Fruit fly (Drosophila melanogaster): ENCODE measurements around the gene CG14260.
A peak's percentile ranks its signal among the peaks of the same experiment; 100 is the strongest.

CG14260 gene

dm6 chr3R:27265330-27265729 lies at the start of gene CG14260, which contains the start of gene CG14262:
Gene CG14260, plus strand, starts transcription at chr3R:27265457.
Gene CG14262, minus strand, starts transcription at chr3R:27265430.
- TF ChIP-seq CG3919 (GFP tag; optimal IDR thresholded peaks at IDR 0.05) (no peak), Sox14 (GFP tag; optimal IDR thresholded peaks at IDR 0.05) (no peak), Hr4 (GFP tag; optimal IDR thresholded peaks at IDR 0.05) (no peak), Gug (GFP tag; IDR thresholded peaks at IDR 0.05) (no peak), CG6792 (GFP tag; optimal IDR thresholded peaks at IDR 0.05) (no peak), vri (GFP tag; optimal IDR thresholded peaks at IDR 0.05) (no peak), CG15336 (GFP tag; IDR thresholded peaks at IDR 0.05) (no peak), svp (GFP tag) (no peak), lz (GFP tag; optimal IDR thresholded peaks at IDR 0.05) (no peak), CG11902 (GFP tag; optimal IDR thresholded peaks at IDR 0.05) (no peak), CG6808 (GFP tag; optimal IDR thresholded peaks at IDR 0.05) (no peak), Eip75B (GFP tag; optimal IDR thresholded peaks at IDR 0.05) (no peak)

- peak; percentile 36; the same call in 2 of the 3 replicates for TF ChIP-seq CG6163 (GFP tag; IDR thresholded peaks at IDR 0.05)
- TF ChIP-seq dac (GFP tag; optimal IDR thresholded peaks at IDR 0.05): no peak
- peak; percentile 48 for TF ChIP-seq cyc (GFP tag; optimal IDR thresholded peaks at IDR 0.05)
- peak; percentile 45 for TF ChIP-seq Hr39 (GFP tag; optimal IDR thresholded peaks at IDR 0.05)
- TF ChIP-seq ss (GFP tag; optimal IDR thresholded peaks at IDR 0.05): peak; percentile 66 to 74
- TF ChIP-seq Hr4 (GFP tag; optimal IDR thresholded peaks at IDR 0.05): peak; percentile 59
- TF ChIP-seq CG7368 (GFP tag; optimal IDR thresholded peaks at IDR 0.05): peak; percentile 47
- peak in 1 of 2 experiments; percentile 71 for TF ChIP-seq salr (GFP tag; optimal IDR thresholded peaks at IDR 0.05)
- peak; percentile 21 for TF ChIP-seq Sox15 (GFP tag; optimal IDR thresholded peaks at IDR 0.05)
- peak; percentile 55 for TF ChIP-seq CG10669 (GFP tag; optimal IDR thresholded peaks at IDR 0.05)
- TF ChIP-seq Ets21C (GFP tag; optimal IDR thresholded peaks at IDR 0.05): peak; percentile 32
- peak; percentile 64 for TF ChIP-seq Eip93F (GFP tag; optimal IDR thresholded peaks at IDR 0.05)
- TF ChIP-seq acj6 (GFP tag; optimal IDR thresholded peaks at IDR 0.05): peak; percentile 74
- peak; percentile 60 for TF ChIP-seq net (GFP tag; optimal IDR thresholded peaks at IDR 0.05)
- TF ChIP-seq fd85E (GFP tag; optimal IDR thresholded peaks at IDR 0.05): no peak
- TF ChIP-seq CG6792 (GFP tag; optimal IDR thresholded peaks at IDR 0.05): peak; percentile 73
- peak; percentile 37 for TF ChIP-seq CG16779 (tag; optimal IDR thresholded peaks at IDR 0.05)
- peak; percentile 87 for TF ChIP-seq svp (GFP tag)
- TF ChIP-seq Sox14 (GFP tag; optimal IDR thresholded peaks at IDR 0.05): peak; percentile 63
- peak; percentile 69 for TF ChIP-seq CG3032 (tag; optimal IDR thresholded peaks at IDR 0.05)
- peak; percentile 43 for TF ChIP-seq Blimp-1 (GFP tag; optimal IDR thresholded peaks at IDR 0.05)
- peak; percentile 54 for TF ChIP-seq Sox102F (GFP tag; optimal IDR thresholded peaks at IDR 0.05)
- peak; percentile 40 for TF ChIP-seq CG6854 (GFP tag; optimal IDR thresholded peaks at IDR 0.05)
- TF ChIP-seq CG8632 (GFP tag; optimal IDR thresholded peaks at IDR 0.05): peak; percentile 65
- peak; percentile 76 for TF ChIP-seq CG15336 (GFP tag; IDR thresholded peaks at IDR 0.05)
- TF ChIP-seq spab (GFP tag; optimal IDR thresholded peaks at IDR 0.05): peak; percentile 66
- peak; percentile 37; the same call in 1 of the 2 replicates for TF ChIP-seq Gug (GFP tag; IDR thresholded peaks at IDR 0.05)
- TF ChIP-seq CG11902 (GFP tag; optimal IDR thresholded peaks at IDR 0.05): peak; percentile 56
- no peak for TF ChIP-seq CG1621 (tag; optimal IDR thresholded peaks at IDR 0.05)
- no peak for TF ChIP-seq CG8319 (GFP tag; optimal IDR thresholded peaks at IDR 0.05)
- peak; percentile 94 for TF ChIP-seq Eip78C (GFP tag)
- TF ChIP-seq lz (GFP tag; optimal IDR thresholded peaks at IDR 0.05): peak; percentile 64
- peak; percentile 70 for TF ChIP-seq CG6808 (GFP tag; optimal IDR thresholded peaks at IDR 0.05)
- peak; percentile 78 for TF ChIP-seq Met (GFP tag; optimal IDR thresholded peaks at IDR 0.05)
- TF ChIP-seq CG8119 (GFP tag; IDR thresholded peaks at IDR 0.05): peak; percentile 73
- peak; percentile 12 for TF ChIP-seq CG4318 (GFP tag; optimal IDR thresholded peaks at IDR 0.05)
- peak; percentile 71 for TF ChIP-seq topi (GFP tag; optimal IDR thresholded peaks at IDR 0.05)
- TF ChIP-seq fkh (GFP tag; optimal IDR thresholded peaks at IDR 0.05): no peak
- TF ChIP-seq Lpt (GFP tag; optimal IDR thresholded peaks at IDR 0.05): peak; percentile 48
- peak; percentile 79 for TF ChIP-seq Ets96B (tag; optimal IDR thresholded peaks at IDR 0.05)
- TF ChIP-seq CG11762 (GFP tag; optimal IDR thresholded peaks at IDR 0.05; ENCODE audit: insufficient read depth): peak; percentile 63
- TF ChIP-seq CG10631 (GFP tag; optimal IDR thresholded peaks at IDR 0.05): peak; percentile 76
- peak; percentile 64 for TF ChIP-seq dsx (GFP tag; optimal IDR thresholded peaks at IDR 0.05; ENCODE audit: poor library complexity, severe bottlenecking)
- peak; percentile 72 for TF ChIP-seq OdsH (GFP tag; optimal IDR thresholded peaks at IDR 0.05)
Observed at dm6 chr3R:27217465-27218059, 47.7 kb upstream of the CG14260 start.
